Worm (Caenorhabditis elegans) whole organism, L4/young adult: ENCODE results near the gene glf-1.

Source experiments
- dao-5 ChIP-seq: sonication (generic microtip); optimal IDR thresholded peaks from 2 replicates; lab custom pipeline; 2016; ENCODE audit warnings: missing genotype, missing genetic modification characterization, moderate library complexity, missing compliant biosample characterization
- him-1 ChIP-seq: sonication (generic microtip); optimal IDR thresholded peaks from 2 replicates; lab custom pipeline; 2016; ENCODE audit warnings: missing genotype, missing genetic modification reagents, missing genetic modification characterization, missing compliant biosample characterization

ce11 chrIV:5885180-5885887 lies at the start of gene glf-1:
- TF ChIP-seq dao-5 (no peak), him-1 (tag; lab: Kevin White, UChicago) (no peak)
